Fruit fly (Drosophila melanogaster): ENCODE results near the gene CG12229.

dm6 chr3L:17445629-17446431, 9.6 kb upstream of the CG12229 start:
- TF ChIP-seq psq (optimal IDR thresholded peaks at IDR 0.05) (no peak), pan (optimal IDR thresholded peaks at IDR 0.05) (no peak), usp (GFP tag; optimal IDR thresholded peaks at IDR 0.05) (no peak), CG8478 (optimal IDR thresholded peaks at IDR 0.05) (no peak), EcR (GFP tag; optimal IDR thresholded peaks at IDR 0.05) (no peak)
